Worm (Caenorhabditis elegans): ENCODE measurements around the gene Y56A3A.31.

Y56A3A.31 gene

DNA sequence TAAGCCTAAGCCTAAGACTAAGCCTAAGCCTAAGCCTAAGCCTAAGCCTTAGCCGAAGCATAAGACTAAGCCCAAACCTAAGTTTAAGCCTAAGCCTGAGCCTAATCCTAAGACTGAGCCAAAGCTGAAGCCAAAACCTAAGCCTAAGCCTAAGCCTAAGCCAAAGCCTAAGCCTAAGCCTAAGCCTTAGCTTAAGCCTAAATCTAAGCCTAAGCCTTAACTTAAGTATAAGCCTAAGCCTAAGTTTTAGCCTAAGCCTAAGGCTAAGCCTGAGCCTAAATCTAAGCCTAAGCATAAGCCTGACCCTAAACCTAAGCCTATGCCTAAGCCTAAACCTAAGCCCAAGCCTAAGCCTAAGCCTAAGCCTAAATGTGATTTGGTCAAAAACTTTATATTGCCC, 40.9 kb downstream of the Y56A3A.31 start:
- TF ChIP-seq nhr-25 (tag; optimal IDR thresholded peaks at IDR 0.05) (no peak), nhr-76 (tag; optimal IDR thresholded peaks at IDR 0.05) (no peak), ztf-11 (tag; optimal IDR thresholded peaks at IDR 0.05) (no peak), unc-62 (GFP tag; optimal IDR thresholded peaks at IDR 0.05) (no peak), ZK546.5 (tag; optimal IDR thresholded peaks at IDR 0.05) (no peak), lin-15B (tag; optimal IDR thresholded peaks at IDR 0.05) (no peak), elt-2 (tag; optimal IDR thresholded peaks at IDR 0.05) (no peak)

- TF ChIP-seq nhr-23 (tag; optimal IDR thresholded peaks at IDR 0.05) (peak; percentile 72), nhr-25 (tag; optimal IDR thresholded peaks at IDR 0.05) (peak; percentile 69), nhr-237 (tag; optimal IDR thresholded peaks at IDR 0.05) (no peak)
These were observed 41.3 kb downstream of the Y56A3A.31 start for ce11 chrIII:12015611-12016010.

- TF ChIP-seq unc-39 (tag; optimal IDR thresholded peaks at IDR 0.05) = no peak
- TF ChIP-seq nhr-237 (tag; optimal IDR thresholded peaks at IDR 0.05) = no peak
- no peak for TF ChIP-seq pha-4 (tag; optimal IDR thresholded peaks at IDR 0.05)
- TF ChIP-seq snpc-4 (tag; optimal IDR thresholded peaks at IDR 0.05) = no peak
- TF ChIP-seq mml-1 (tag; optimal IDR thresholded peaks at IDR 0.05) = no peak
- no peak for TF ChIP-seq elt-2 (tag; optimal IDR thresholded peaks at IDR 0.05)
- no peak for TF ChIP-seq hmg-11 (tag; optimal IDR thresholded peaks at IDR 0.05)
- peak; percentile 37 for TF ChIP-seq nhr-25 (tag; optimal IDR thresholded peaks at IDR 0.05)
- no peak for TF ChIP-seq daf-12 (tag; optimal IDR thresholded peaks at IDR 0.05)
- TF ChIP-seq elt-3 (tag; optimal IDR thresholded peaks at IDR 0.05) = no peak
- TF ChIP-seq R02D3.7 (tag; optimal IDR thresholded peaks at IDR 0.05) = no peak
- peak; percentile 73 for TF ChIP-seq ama-1 (optimal IDR thresholded peaks at IDR 0.05)
- TF ChIP-seq ZK546.5 (tag; optimal IDR thresholded peaks at IDR 0.05) = no peak
- TF ChIP-seq lsy-12 (tag; optimal IDR thresholded peaks at IDR 0.05) = no peak
- no peak for TF ChIP-seq nhr-28 (tag; optimal IDR thresholded peaks at IDR 0.05)
These were observed 43.7 kb downstream of the Y56A3A.31 start for ce11 chrIII:12017999-12018398.

DNA sequence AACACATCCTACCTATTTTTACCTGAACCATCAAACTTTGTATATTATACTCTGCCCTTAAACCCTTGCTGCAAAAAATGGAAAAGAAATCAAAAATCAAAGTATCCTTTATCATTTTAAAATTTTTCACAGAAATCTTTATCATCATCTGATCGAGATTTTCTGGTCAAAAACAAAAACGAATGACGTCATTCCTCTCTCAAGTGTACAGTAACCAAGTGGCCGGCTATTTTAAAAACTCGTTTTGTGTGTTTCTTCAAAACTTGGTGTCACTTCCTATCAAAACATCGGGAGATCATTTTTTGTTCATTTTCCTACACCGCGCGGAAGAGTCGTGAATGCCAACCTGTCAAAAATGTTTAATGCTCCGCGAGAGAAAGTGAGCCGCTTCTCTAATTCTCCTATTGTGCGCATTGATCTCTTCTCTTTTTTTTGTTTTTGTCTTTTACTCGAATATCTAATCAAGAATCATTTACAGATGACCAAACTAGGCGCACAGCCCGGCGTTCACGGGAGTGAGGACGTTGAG, 45.9 kb downstream of the Y56A3A.31 start, which contains the start of gene brp-1:
brp-1 (plus strand) TSS at position 479 of the 529 bp plus-strand sequence.
- TF ChIP-seq nhr-23 (tag; optimal IDR thresholded peaks at IDR 0.05) (peak; percentile 21), nhr-43 (tag; optimal IDR thresholded peaks at IDR 0.05; ENCODE audit: poor library complexity, severe bottlenecking) (peak; percentile 67), ama-1 (optimal IDR thresholded peaks at IDR 0.05) (peak; percentile 32), nhr-77 (tag; optimal IDR thresholded peaks at IDR 0.05) (no peak), ceh-28 (tag; optimal IDR thresholded peaks at IDR 0.05) (no peak)

ce11 chrIII:12022281-12022680, 48.0 kb downstream of the Y56A3A.31 start:
- no peak for TF ChIP-seq nhr-28 (tag; optimal IDR thresholded peaks at IDR 0.05)
- TF ChIP-seq skn-1 (tag; optimal IDR thresholded peaks at IDR 0.05) = no peak
- no peak for TF ChIP-seq egl-27 (tag; optimal IDR thresholded peaks at IDR 0.05)
- TF ChIP-seq eor-1 (tag; optimal IDR thresholded peaks at IDR 0.05) = no peak

DNA sequence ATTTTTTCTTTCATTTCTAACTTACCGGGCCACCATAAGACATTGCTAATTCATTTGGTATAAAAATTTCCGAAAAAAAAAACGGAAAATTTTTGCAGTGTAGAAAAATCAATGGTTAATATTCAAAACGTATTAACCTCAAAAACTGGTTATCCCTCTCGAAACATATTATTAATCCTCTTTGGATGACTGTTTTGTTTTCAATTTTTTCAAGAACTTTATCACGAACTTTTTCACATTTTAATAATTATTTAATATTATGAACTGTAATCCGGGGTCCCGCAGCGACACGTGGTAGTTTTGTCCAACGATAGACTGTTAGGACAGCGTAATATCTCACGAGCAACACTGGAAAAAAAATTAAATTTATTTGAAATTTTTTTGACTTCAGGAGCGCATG, 54.5 kb downstream of the Y56A3A.31 start, which contains the start of gene Y79H2A.12:
Y79H2A.12 (minus strand) TSS at position 101 of the 400 bp plus-strand sequence.
- TF ChIP-seq unc-39 (tag; optimal IDR thresholded peaks at IDR 0.05) (no peak), lsy-12 (tag; optimal IDR thresholded peaks at IDR 0.05) (no peak), lin-15B (tag; optimal IDR thresholded peaks at IDR 0.05) (no peak), aly-2 (tag; optimal IDR thresholded peaks at IDR 0.05) (no peak)

ce11 chrIII:12030669-12031068, 56.4 kb downstream of the Y56A3A.31 start, which contains the start of gene Y79H2A.2:
Gene Y79H2A.2, minus strand, starts transcription at chrIII:12030769.
- no peak for TF ChIP-seq hmg-11 (tag; optimal IDR thresholded peaks at IDR 0.05)
- no peak for TF ChIP-seq nhr-28 (tag; optimal IDR thresholded peaks at IDR 0.05)
- TF ChIP-seq skn-1 (tag; optimal IDR thresholded peaks at IDR 0.05) = no peak
- TF ChIP-seq jun-1 (tag; optimal IDR thresholded peaks at IDR 0.05) = no peak
- no peak for TF ChIP-seq ama-1 (optimal IDR thresholded peaks at IDR 0.05)
- no peak for TF ChIP-seq elt-3 (tag; optimal IDR thresholded peaks at IDR 0.05)
- no peak for TF ChIP-seq ZK546.5 (tag; optimal IDR thresholded peaks at IDR 0.05)

All from whole organism, L3 larva.